Fruit fly (Drosophila melanogaster) S2 (cell line): ENCODE data around the gene CG11771.

ENCODE experiments used
- CG8478 ChIP-seq: fragments of >200 bp; optimal IDR thresholded peaks from 2 replicates; lab custom pipeline; 2018
- CTCF ChIP-seq, 2 experiments: fragments of >200 bp; optimal IDR thresholded peaks; 2 replicates each; lab custom pipeline; 2018

DNA sequence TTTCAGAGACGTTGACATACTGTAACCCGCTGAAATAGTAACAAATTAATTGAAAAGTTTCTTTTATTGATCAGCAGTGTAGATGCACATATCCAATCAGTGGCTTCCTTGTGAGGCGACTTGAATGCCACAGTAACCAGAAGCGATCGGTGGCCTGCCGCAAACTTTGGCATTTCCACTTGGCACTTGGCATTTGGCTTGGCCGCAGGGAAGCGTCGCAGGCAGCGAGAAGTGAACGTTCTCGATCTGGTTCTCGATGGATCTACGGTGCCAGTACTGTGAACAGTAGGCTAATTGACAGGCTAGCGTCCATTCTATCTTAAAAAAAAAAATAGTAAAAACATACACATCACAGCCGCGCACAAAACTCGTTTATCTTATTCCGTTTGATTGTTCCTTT is 31.0 kb upstream of the CG11771 start, which contains the start of gene CG10845:
- TF ChIP-seq CTCF (optimal IDR thresholded peaks at IDR 0.05; lab: Kevin White, UChicago): no peak
- no peak for TF ChIP-seq CG8478 (lab: Kevin White, UChicago)
